Fruit fly (Drosophila melanogaster) whole organism, embryonic: ENCODE results near the gene CG10845.

Source experiments
- BEAF-32 ChIP-seq: fragments of 200-800 bp; sonication (Bioruptor generic); optimal IDR thresholded peaks from 3 replicates; lab custom pipeline; 2017; ENCODE audit warnings: missing biosample characterization, missing genetic modification characterization, mild to moderate bottlenecking, moderate library complexity, missing genetic modification reagents
- CG11085 ChIP-seq: fragments of 200-800 bp; sonication (Bioruptor generic); IDR thresholded peaks from 2 replicates; pipeline ENCODE4 v1.3.6; 2022; ENCODE audit warnings: missing biosample characterization, missing genetic modification characterization
- CG12104 ChIP-seq: fragments of 200-800 bp; sonication (Bioruptor generic); optimal IDR thresholded peaks from 3 replicates; lab custom pipeline; 2016; ENCODE audit warnings: missing biosample characterization, missing genetic modification characterization
- CG13624 ChIP-seq: fragments of 200-800 bp; sonication (Bioruptor generic); optimal IDR thresholded peaks from 2 replicates; lab custom pipeline; 2016; ENCODE audit warnings: missing biosample characterization, missing genetic modification characterization
- CG14667 ChIP-seq: fragments of 200-800 bp; sonication (Bioruptor generic); IDR thresholded peaks from 2 replicates; pipeline ENCODE4 v1.3.6; 2022; ENCODE audit warnings: missing biosample characterization, missing genetic modification characterization
- CG14860 ChIP-seq: fragments of 200-800 bp; sonication (Bioruptor generic); IDR thresholded peaks from 3 replicates; pipeline ENCODE4 v1.3.6; 2022; ENCODE audit warnings: missing biosample characterization, missing genetic modification characterization; ENCODE audit not compliant: partially characterized antibody
- CG15073 ChIP-seq: fragments of 200-800 bp; sonication (Bioruptor generic); optimal IDR thresholded peaks from 2 replicates; lab custom pipeline; 2016; ENCODE audit warnings: missing biosample characterization, missing genetic modification characterization
- CG16815 ChIP-seq: fragments of 200-800 bp; sonication (Bioruptor generic); optimal IDR thresholded peaks from 3 replicates; lab custom pipeline; 2017; ENCODE audit warnings: missing biosample characterization, mild to moderate bottlenecking, missing genetic modification characterization
- CG18599 ChIP-seq: fragments of 200-800 bp; sonication (Bioruptor generic); optimal IDR thresholded peaks from 3 replicates; lab custom pipeline; 2017; ENCODE audit warnings: missing biosample characterization, missing genetic modification characterization, mild to moderate bottlenecking, moderate library complexity, missing genetic modification reagents
- CG18764 ChIP-seq: fragments of 200-800 bp; sonication (Bioruptor generic); optimal IDR thresholded peaks from 3 replicates; lab custom pipeline; 2016; ENCODE audit warnings: missing biosample characterization, missing genetic modification characterization
- CG3281 ChIP-seq: fragments of 200-800 bp; sonication (Bioruptor generic); optimal IDR thresholded peaks from 3 replicates; lab custom pipeline; 2017; ENCODE audit warnings: missing biosample characterization, mild to moderate bottlenecking, missing genetic modification characterization
- CG3995 ChIP-seq: fragments of 200-800 bp; sonication (Bioruptor generic); optimal IDR thresholded peaks from 3 replicates; lab custom pipeline; 2016; ENCODE audit warnings: missing biosample characterization, missing genetic modification characterization
- CG43689 ChIP-seq: fragments of 200-800 bp; sonication (Bioruptor generic); IDR thresholded peaks from 2 replicates; pipeline ENCODE4 v1.3.6; 2022; ENCODE audit warnings: missing biosample characterization, missing genetic modification characterization
- CG6272 ChIP-seq: fragments of 200-800 bp; sonication (Bioruptor generic); IDR thresholded peaks from 2 replicates; pipeline ENCODE4 v1.3.6; 2022; ENCODE audit warnings: missing biosample characterization, missing genetic modification characterization
- CG9932 ChIP-seq: fragments of 200-800 bp; sonication (Bioruptor generic); IDR thresholded peaks from 2 replicates; pipeline ENCODE4 v1.3.6; 2022; ENCODE audit warnings: missing biosample characterization, missing genetic modification characterization
- Dek ChIP-seq: fragments of 200-800 bp; sonication (Bioruptor generic); optimal IDR thresholded peaks from 3 replicates; lab custom pipeline; 2019; ENCODE audit warnings: missing biosample characterization, mild to moderate bottlenecking, missing genetic modification characterization, moderate library complexity
- Dp ChIP-seq: fragments of 200-800 bp; sonication (Bioruptor generic); optimal IDR thresholded peaks from 2 replicates; lab custom pipeline; 2018; ENCODE audit warnings: missing biosample characterization, mild to moderate bottlenecking, missing genetic modification characterization, moderate library complexity
- E2f2 ChIP-seq: fragments of 200-800 bp; sonication (Bioruptor generic); IDR thresholded peaks from 2 replicates; pipeline ENCODE4 v1.3.6; 2022; ENCODE audit warnings: missing biosample characterization, missing genetic modification characterization
- Eip74EF ChIP-seq, 2 experiments: fragments of 200-800 bp in 1 of 2; fragments of >200 bp in 1 of 2; sonication (Bioruptor generic) in 1 of 2; optimal IDR thresholded peaks; 2 replicates each; lab custom pipeline; 2017 to 2019; ENCODE audit warnings: missing biosample characterization in 2 of 2, missing genetic modification characterization in 2 of 2, mild to moderate bottlenecking in 1 of 2, moderate library complexity in 1 of 2
- Gsc ChIP-seq: fragments of 200-800 bp; sonication (Bioruptor generic); IDR thresholded peaks from 2 replicates; pipeline ENCODE4 v1.3.6; 2022; ENCODE audit warnings: missing biosample characterization, missing genetic modification characterization
- Kr ChIP-seq: fragments of 200-800 bp; sonication (Bioruptor generic); optimal IDR thresholded peaks from 2 replicates; lab custom pipeline; 2017; ENCODE audit warnings: missing biosample characterization, mild to moderate bottlenecking, missing genetic modification characterization
- Myb ChIP-seq: fragments of 200-800 bp; sonication (Bioruptor generic); optimal IDR thresholded peaks from 2 replicates; lab custom pipeline; 2016; ENCODE audit warnings: missing biosample characterization, missing genetic modification characterization
- NC2β ChIP-seq: fragments of 200-800 bp; sonication (Bioruptor generic); optimal IDR thresholded peaks from 2 replicates; lab custom pipeline; 2016; ENCODE audit warnings: missing biosample characterization, missing genetic modification characterization
- Nf-YC ChIP-seq: fragments of 200-800 bp; optimal IDR thresholded peaks from 3 replicates; lab custom pipeline; 2019; ENCODE audit warnings: missing biosample characterization, mild to moderate bottlenecking, missing genetic modification characterization, moderate library complexity
- Rfx ChIP-seq: fragments of 200-800 bp; sonication (Bioruptor generic); IDR thresholded peaks from 2 replicates; pipeline ENCODE4 v1.3.6; 2022; ENCODE audit warnings: missing biosample characterization, missing genetic modification characterization
- Sin3A ChIP-seq: fragments of >200 bp; optimal IDR thresholded peaks from 2 replicates; lab custom pipeline; 2018
- Ssrp ChIP-seq: fragments of 200-800 bp; sonication (Bioruptor generic); optimal IDR thresholded peaks from 2 replicates; lab custom pipeline; 2018; ENCODE audit warnings: missing biosample characterization, mild to moderate bottlenecking, missing genetic modification characterization, moderate library complexity
- TFAM ChIP-seq: fragments of 200-800 bp; sonication (Bioruptor generic); optimal IDR thresholded peaks from 2 replicates; lab custom pipeline; 2017; ENCODE audit warnings: missing biosample characterization, missing genetic modification characterization, inconsistent platforms
- ac ChIP-seq: fragments of 200-800 bp; sonication (Bioruptor generic); optimal IDR thresholded peaks from 3 replicates; lab custom pipeline; 2017; ENCODE audit warnings: missing biosample characterization, mild to moderate bottlenecking, missing genetic modification characterization
- al ChIP-seq: fragments of 200-800 bp; sonication (Bioruptor generic); IDR thresholded peaks from 2 replicates; pipeline ENCODE4 v1.3.6; 2022; ENCODE audit warnings: missing biosample characterization, missing genetic modification characterization
- bab2 ChIP-seq: fragments of 200-800 bp; sonication (Bioruptor generic); optimal IDR thresholded peaks from 2 replicates; lab custom pipeline; 2016; ENCODE audit warnings: missing biosample characterization, missing genetic modification characterization
- bowl ChIP-seq: fragments of 200-800 bp; sonication (Bioruptor generic); IDR thresholded peaks from 2 replicates; pipeline ENCODE4 v1.3.6; 2022; ENCODE audit warnings: missing biosample characterization, missing genetic modification characterization
- btn ChIP-seq: fragments of 200-800 bp; sonication (Bioruptor generic); optimal IDR thresholded peaks from 2 replicates; lab custom pipeline; 2016; ENCODE audit warnings: missing biosample characterization, missing genetic modification characterization
- da ChIP-seq: fragments of 200-800 bp; sonication (Bioruptor generic); optimal IDR thresholded peaks from 2 replicates; lab custom pipeline; 2016; ENCODE audit warnings: missing biosample characterization, missing genetic modification characterization
- fd102C ChIP-seq: fragments of 200-800 bp; sonication (Bioruptor generic); optimal IDR thresholded peaks from 2 replicates; lab custom pipeline; 2018; ENCODE audit warnings: missing biosample characterization, mild to moderate bottlenecking, missing genetic modification characterization, moderate library complexity
- gro ChIP-seq: fragments of 200-800 bp; sonication (Bioruptor generic); optimal IDR thresholded peaks from 2 replicates; lab custom pipeline; 2016; ENCODE audit warnings: missing biosample characterization, missing genetic modification characterization
- her ChIP-seq: fragments of 200-800 bp; sonication (Bioruptor generic); optimal IDR thresholded peaks from 2 replicates; lab custom pipeline; 2016; ENCODE audit warnings: missing biosample characterization, missing genetic modification characterization
- ken ChIP-seq: fragments of 200-800 bp; sonication (Bioruptor generic); IDR thresholded peaks from 3 replicates; pipeline ENCODE4 v1.3.6; 2022; ENCODE audit warnings: missing biosample characterization, missing genetic modification characterization
- luna ChIP-seq: fragments of 200-800 bp; sonication (Bioruptor generic); optimal IDR thresholded peaks from 2 replicates; lab custom pipeline; 2016; ENCODE audit warnings: missing biosample characterization, missing genetic modification characterization
- oc ChIP-seq: fragments of 200-800 bp; sonication (Bioruptor generic); optimal IDR thresholded peaks from 2 replicates; lab custom pipeline; 2018; ENCODE audit warnings: missing biosample characterization, mild to moderate bottlenecking, missing genetic modification characterization, moderate library complexity
- odd ChIP-seq: fragments of 200-800 bp; sonication (Bioruptor generic); optimal IDR thresholded peaks from 2 replicates; lab custom pipeline; 2017; ENCODE audit warnings: missing biosample characterization, mild to moderate bottlenecking, missing genetic modification characterization
- pho ChIP-seq: fragments of 200-800 bp; sonication (Bioruptor generic); optimal IDR thresholded peaks from 2 replicates; lab custom pipeline; 2016; ENCODE audit warnings: missing biosample characterization, missing genetic modification characterization
- sd ChIP-seq: fragments of 200-800 bp; sonication (Bioruptor generic); optimal IDR thresholded peaks from 3 replicates; lab custom pipeline; 2018; ENCODE audit warnings: missing biosample characterization, mild to moderate bottlenecking, missing genetic modification characterization, moderate library complexity
- seq ChIP-seq: fragments of 200-800 bp; sonication (Bioruptor generic); IDR thresholded peaks from 2 replicates; pipeline ENCODE4 v1.3.6; 2022; ENCODE audit warnings: missing biosample characterization, missing genetic modification characterization
- tin ChIP-seq: fragments of 200-800 bp; sonication (Bioruptor generic); optimal IDR thresholded peaks from 3 replicates; lab custom pipeline; 2016; ENCODE audit warnings: missing biosample characterization, missing genetic modification characterization
- tio ChIP-seq: fragments of 200-800 bp; sonication (Bioruptor generic); optimal IDR thresholded peaks from 2 replicates; lab custom pipeline; 2017; ENCODE audit warnings: missing biosample characterization, missing genetic modification characterization, inconsistent platforms
- tup ChIP-seq: fragments of 200-800 bp; sonication (Bioruptor generic); optimal IDR thresholded peaks from 2 replicates; lab custom pipeline; 2016; ENCODE audit warnings: missing biosample characterization, mild to moderate bottlenecking, missing genetic modification characterization, moderate library complexity
- unc-4 ChIP-seq: fragments of 200-800 bp; sonication (Bioruptor generic); IDR thresholded peaks from 2 replicates; pipeline ENCODE4 v1.3.6; 2022; ENCODE audit warnings: missing biosample characterization, missing genetic modification characterization; ENCODE audit not compliant: partially characterized antibody
- usp ChIP-seq: fragments of >200 bp; optimal IDR thresholded peaks from 2 replicates; lab custom pipeline; 2017; ENCODE audit warnings: missing biosample characterization, missing genetic modification characterization
- vfl ChIP-seq: fragments of 200-800 bp; sonication (Bioruptor generic); optimal IDR thresholded peaks from 2 replicates; lab custom pipeline; 2016; ENCODE audit warnings: missing biosample characterization, missing genetic modification characterization
- wek ChIP-seq: fragments of 200-800 bp; sonication (Bioruptor generic); optimal IDR thresholded peaks from 3 replicates; lab custom pipeline; 2018; ENCODE audit warnings: missing biosample characterization, mild to moderate bottlenecking, missing genetic modification characterization, moderate library complexity

The CG10845 gene

dm6 chr3R:24870389-24871048 is 30.4 kb upstream of the CG10845 start, which contains the start of gene CycB3 (continued):
- no peak for TF ChIP-seq oc (tag; lab: Kevin White, UChicago)
- TF ChIP-seq al (GFP tag; lab: Robert Waterston, UW): no peak
- TF ChIP-seq vfl (GFP tag; lab: Kevin White, UChicago): no peak
- TF ChIP-seq pho (GFP tag; lab: Kevin White, UChicago): no peak
- TF ChIP-seq CG18599: no peak
- no peak for TF ChIP-seq CG3995
- 0 out of 2 replicates have a peak, but pooled peaks have one; percentile 27 for TF ChIP-seq unc-4 (GFP tag; lab: Robert Waterston, UW)
- TF ChIP-seq Ssrp (tag; lab: Kevin White, UChicago): no peak
- TF ChIP-seq Myb (GFP tag; lab: Kevin White, UChicago): peak; percentile 93
- no peak for TF ChIP-seq odd (GFP tag; lab: Kevin White, UChicago)
- TF ChIP-seq btn (GFP tag; lab: Kevin White, UChicago): no peak
- TF ChIP-seq seq (GFP tag; lab: Robert Waterston, UW): no peak
- 0 out of 3 replicates have a peak, but pooled peaks have one; percentile 9 for TF ChIP-seq ken (GFP tag; lab: Robert Waterston, UW)
- TF ChIP-seq Dek: no peak
- no peak for TF ChIP-seq bab2 (GFP tag; lab: Kevin White, UChicago)
- TF ChIP-seq NC2β (GFP tag; lab: Kevin White, UChicago): peak; percentile 51
- no peak for TF ChIP-seq Gsc (GFP tag; lab: Robert Waterston, UW)
- no peak for TF ChIP-seq CG43689
- TF ChIP-seq Sin3A (lab: Kevin White, UChicago): peak; percentile 53
- TF ChIP-seq ac (GFP tag; lab: Kevin White, UChicago): peak; percentile 35
- TF ChIP-seq CG16815 (GFP tag; lab: Kevin White, UChicago): no peak
- TF ChIP-seq E2f2: peak; percentile 100
- no peak for TF ChIP-seq sd (tag; lab: Kevin White, UChicago)
- TF ChIP-seq CG6272 (GFP tag; lab: Robert Waterston, UW): no peak
- peak; percentile 100 for TF ChIP-seq wek (GFP tag; lab: Kevin White, UChicago)
- no peak for TF ChIP-seq usp (GFP tag; lab: Kevin White, UChicago)
- no peak for TF ChIP-seq tup (GFP tag; lab: Kevin White, UChicago)
- no peak for TF ChIP-seq CG14667 (GFP tag; lab: Robert Waterston, UW)
- peak; percentile 34 for TF ChIP-seq da (GFP tag; lab: Kevin White, UChicago)
- no peak for TF ChIP-seq CG9932 (GFP tag; lab: Robert Waterston, UW)
- TF ChIP-seq CG12104 (GFP tag; lab: Kevin White, UChicago): no peak
- TF ChIP-seq her (GFP tag; lab: Kevin White, UChicago): peak; percentile 48
- no peak for TF ChIP-seq tio (GFP tag; lab: Kevin White, UChicago)
- no peak for TF ChIP-seq Eip74EF (GFP tag; optimal IDR thresholded peaks at IDR 0.05; lab: Kevin White, UChicago)
- no peak for TF ChIP-seq CG13624
- no peak for TF ChIP-seq gro (GFP tag; lab: Kevin White, UChicago)
- no peak for TF ChIP-seq Nf-YC
- no peak for TF ChIP-seq Kr (GFP tag; lab: Kevin White, UChicago)
- TF ChIP-seq luna (GFP tag; lab: Kevin White, UChicago): no peak
- peak; percentile 20 for TF ChIP-seq tin
- peak; percentile 55 for TF ChIP-seq Rfx
- TF ChIP-seq CG11085: no peak
- TF ChIP-seq CG14860: no peak
- TF ChIP-seq CG3281 (GFP tag; lab: Kevin White, UChicago): peak; percentile 41
- TF ChIP-seq fd102C (GFP tag; lab: Kevin White, UChicago): no peak
- TF ChIP-seq bowl (GFP tag; lab: Robert Waterston, UW): no peak
- no peak for TF ChIP-seq TFAM (GFP tag; lab: Kevin White, UChicago)
- peak; percentile 56 for TF ChIP-seq BEAF-32 (GFP tag; lab: Kevin White, UChicago)
- TF ChIP-seq CG18764 (GFP tag; lab: Kevin White, UChicago): no peak
- peak; percentile 99 for TF ChIP-seq Dp
- no peak for TF ChIP-seq CG15073 (GFP tag; lab: Kevin White, UChicago)
